Worm (Caenorhabditis elegans): Measurements from ENCODE around the gene F32B6.4.

Gene F32B6.4

DNA sequence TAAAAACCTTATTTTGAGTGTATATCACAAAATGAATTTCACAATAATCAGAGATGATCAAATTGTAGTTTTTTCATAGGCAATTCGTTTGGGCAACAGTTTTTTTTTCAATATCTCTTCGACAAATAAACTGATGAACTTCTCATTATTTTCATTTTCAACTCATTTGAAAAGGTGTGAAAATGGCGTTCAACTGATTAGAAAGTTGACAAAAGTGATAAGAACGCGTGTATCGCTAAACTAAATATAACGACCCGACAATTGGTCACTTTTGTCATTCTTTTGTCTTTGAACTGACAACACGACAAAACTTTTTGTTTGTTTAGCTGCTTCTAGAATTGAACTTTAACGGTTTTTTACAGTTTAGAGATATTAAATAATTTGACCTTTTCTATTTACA, 36.9 kb downstream of the F32B6.4 start:
- TF ChIP-seq elt-2 (tag; optimal IDR thresholded peaks at IDR 0.05) (peak; percentile 51), sox-4 (tag; optimal IDR thresholded peaks at IDR 0.05) (no peak), ceh-30 (tag; optimal IDR thresholded peaks at IDR 0.05) (no peak), hlh-6 (tag; optimal IDR thresholded peaks at IDR 0.05) (no peak), odd-2 (tag; optimal IDR thresholded peaks at IDR 0.05) (no peak), ceh-2 (tag; optimal IDR thresholded peaks at IDR 0.05) (no peak)

DNA sequence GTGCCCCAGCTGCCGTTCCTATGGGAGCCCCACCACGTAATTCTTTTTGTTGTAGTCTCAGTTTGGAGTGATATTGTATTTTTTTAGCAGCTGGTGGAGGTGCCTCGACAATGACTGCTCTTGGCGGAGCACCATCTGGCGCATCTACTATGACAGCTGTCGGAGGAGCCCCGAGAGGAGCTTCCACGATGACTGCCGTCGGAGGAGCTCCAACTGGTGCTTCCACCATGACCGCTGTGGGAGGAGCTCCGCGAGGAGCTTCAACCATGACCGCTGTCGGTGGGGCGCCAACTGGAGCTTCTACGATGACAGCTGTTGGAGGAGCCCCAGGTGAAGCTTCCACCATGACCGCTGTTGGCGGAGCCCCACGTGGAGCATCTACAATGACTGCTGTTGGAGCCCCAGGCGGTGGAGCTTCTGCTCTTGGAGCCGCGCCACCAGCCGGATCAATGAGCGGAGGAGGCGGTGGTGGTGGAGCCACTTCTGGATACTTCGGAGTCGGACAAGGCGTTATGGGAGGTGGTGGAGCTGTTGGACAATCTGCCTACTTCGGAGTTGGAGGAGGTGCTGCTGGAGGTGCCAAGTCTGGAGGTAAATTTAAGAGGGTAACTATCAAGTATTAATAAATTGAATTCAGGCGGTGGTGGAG, 38.9 kb downstream of the F32B6.4 start:
- TF ChIP-seq pqm-1 (tag; optimal IDR thresholded peaks at IDR 0.05) (no peak), rnt-1 (tag; optimal IDR thresholded peaks at IDR 0.05) (no peak), sdc-2 (tag; optimal IDR thresholded peaks at IDR 0.05) (peak; percentile 9), hlh-8 (tag; optimal IDR thresholded peaks at IDR 0.05) (no peak), C38D4.7 (GFP tag; optimal IDR thresholded peaks at IDR 0.05) (no peak)

ce11 chrIV:9852250-9852649, 39.6 kb downstream of the F32B6.4 start, which contains the start of gene ssq-1:
TSS of gene ssq-1 (plus strand) at chrIV:9852550.
- TF ChIP-seq tbx-2 (tag; optimal IDR thresholded peaks at IDR 0.05) (no peak), elt-2 (tag; optimal IDR thresholded peaks at IDR 0.05) (no peak), pha-4 (tag; optimal IDR thresholded peaks at IDR 0.05) (no peak), ama-1 (optimal IDR thresholded peaks at IDR 0.05) (no peak), pax-1 (tag; optimal IDR thresholded peaks at IDR 0.05) (no peak), tbx-7 (tag; optimal IDR thresholded peaks at IDR 0.05) (no peak), ceh-45 (GFP tag; IDR thresholded peaks at IDR 0.05) (no peak), ceh-34 (tag; optimal IDR thresholded peaks at IDR 0.05) (no peak), gmeb-2 (tag; optimal IDR thresholded peaks at IDR 0.05) (no peak), lim-6 (tag; optimal IDR thresholded peaks at IDR 0.05) (no peak), ceh-14 (tag; optimal IDR thresholded peaks at IDR 0.05) (no peak), hlh-6 (tag; optimal IDR thresholded peaks at IDR 0.05) (no peak), dmd-4 (tag; optimal IDR thresholded peaks at IDR 0.05; ENCODE audit: borderline replicate concordance) (no peak)

DNA sequence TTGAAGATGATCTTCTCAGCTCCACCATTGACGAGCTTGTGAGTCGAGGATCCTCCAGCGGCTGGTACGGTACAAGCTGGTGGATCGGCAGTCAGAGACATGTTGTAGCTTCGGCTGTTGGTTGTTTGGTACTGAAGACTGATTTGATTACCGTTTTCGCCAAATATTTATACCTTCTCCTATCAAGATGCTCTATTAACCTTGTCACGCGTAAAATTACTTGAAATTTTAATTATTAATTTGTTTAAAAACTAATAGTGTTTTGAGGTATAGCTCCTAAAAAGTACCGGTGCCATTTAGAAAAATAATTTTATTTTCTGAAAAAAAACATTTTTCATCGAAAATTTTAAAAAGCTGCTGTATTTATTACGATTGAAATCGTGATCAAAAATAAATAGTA, 40.9 kb downstream of the F32B6.4 start, which contains the start of gene ssp-10:
TSS of gene ssp-10 (minus strand) at position 101 of the 400 bp plus-strand sequence.
- no peak for TF ChIP-seq fkh-10 (GFP tag; optimal IDR thresholded peaks at IDR 0.05)
- no peak for TF ChIP-seq ztf-16 (tag; optimal IDR thresholded peaks at IDR 0.05)
- no peak for TF ChIP-seq nhr-11 (tag; optimal IDR thresholded peaks at IDR 0.05)
- no peak for TF ChIP-seq ceh-34 (tag; optimal IDR thresholded peaks at IDR 0.05)
- no peak for TF ChIP-seq K09A11.1 (tag; optimal IDR thresholded peaks at IDR 0.05; ENCODE audit: insufficient read depth)
- no peak for TF ChIP-seq mec-3 (tag; optimal IDR thresholded peaks at IDR 0.05; ENCODE audit: borderline replicate concordance)
- TF ChIP-seq syd-9 (tag; optimal IDR thresholded peaks at IDR 0.05), result no peak
- no peak for TF ChIP-seq F13H6.1 (tag; optimal IDR thresholded peaks at IDR 0.05)
- no peak for TF ChIP-seq pha-4 (tag; optimal IDR thresholded peaks at IDR 0.05)

DNA sequence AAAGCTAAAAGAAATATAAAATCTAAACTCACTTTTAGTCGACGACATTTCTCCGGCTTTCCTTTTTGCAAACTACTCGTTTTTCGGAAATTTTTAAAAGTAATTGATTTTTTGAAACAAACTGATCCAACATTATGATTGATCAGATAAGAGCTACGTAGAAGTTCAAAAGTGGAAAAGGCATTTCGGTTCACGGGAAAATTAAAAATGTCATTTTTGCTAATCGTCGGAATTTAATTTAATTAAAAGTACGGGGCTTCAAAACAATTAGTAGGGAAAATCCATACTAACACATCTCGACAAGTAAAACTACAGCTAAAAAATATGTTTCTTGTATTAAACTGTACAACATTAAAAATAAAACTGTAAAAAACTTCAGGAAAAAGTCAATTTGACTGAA, 42.2 kb downstream of the F32B6.4 start, which contains the start of gene K07F5.8:
TSS of gene K07F5.8 (minus strand) at position 101 of the 400 bp plus-strand sequence.
- TF ChIP-seq fax-1 (tag; optimal IDR thresholded peaks at IDR 0.05) (no peak), unc-3 (GFP tag; conservative IDR thresholded peaks at IDR 0.05) (no peak), unc-3 (tag; optimal IDR thresholded peaks at IDR 0.05) (no peak), F13H6.1 (tag; optimal IDR thresholded peaks at IDR 0.05) (no peak), ref-2 (tag; optimal IDR thresholded peaks at IDR 0.05) (no peak), sdc-2 (tag; optimal IDR thresholded peaks at IDR 0.05) (no peak), ceh-45 (GFP tag; IDR thresholded peaks at IDR 0.05) (no peak), zip-5 (tag; optimal IDR thresholded peaks at IDR 0.05) (no peak), lim-6 (tag; optimal IDR thresholded peaks at IDR 0.05) (no peak), ceh-9 (tag; optimal IDR thresholded peaks at IDR 0.05) (no peak), ama-1 (optimal IDR thresholded peaks at IDR 0.05) (no peak), nfya-1 (tag; optimal IDR thresholded peaks at IDR 0.05) (no peak), pha-2 (tag; optimal IDR thresholded peaks at IDR 0.05) (no peak), unc-86 (tag; optimal IDR thresholded peaks at IDR 0.05) (no peak), syd-9 (tag; optimal IDR thresholded peaks at IDR 0.05) (no peak), unc-55 (GFP tag; optimal IDR thresholded peaks at IDR 0.05) (no peak), ceh-31 (tag; optimal IDR thresholded peaks at IDR 0.05) (no peak), elt-2 (tag; optimal IDR thresholded peaks at IDR 0.05) (no peak)
